Worm (Caenorhabditis elegans) whole organism, young adult: ENCODE data around the gene K06H7.8.

Experiments
- B0261.1 ChIP-seq: sonication (generic microtip); optimal IDR thresholded peaks from 2 replicates; lab custom pipeline; 2016; ENCODE audit warnings: mild to moderate bottlenecking, missing genetic modification characterization, moderate library complexity, missing compliant biosample characterization
- C06A6.2 ChIP-seq: fragments of 200-800 bp; sonication (Bioruptor generic); conservative IDR thresholded peaks from 2 replicates; pipeline ENCODE4 v1.3.6; 2022; ENCODE audit warnings: missing genetic modification characterization, missing compliant biosample characterization
- C17E4.6 ChIP-seq: fragments of 200-800 bp; sonication (Bioruptor generic); IDR thresholded peaks from 2 replicates; pipeline ENCODE4 v1.3.6; 2022; ENCODE audit warnings: missing genetic modification reagents, missing genetic modification characterization, missing compliant biosample characterization
- F23B12.7 ChIP-seq: sonication (generic microtip); optimal IDR thresholded peaks from 2 replicates; lab custom pipeline; 2017; ENCODE audit warnings: missing genetic modification characterization, mild to moderate bottlenecking, missing compliant biosample characterization, antibody characterized with exemption, moderate library complexity; ENCODE audit not compliant: insufficient read depth
- F52B5.7 ChIP-seq: sonication (generic microtip); optimal IDR thresholded peaks from 2 replicates; lab custom pipeline; 2016; ENCODE audit warnings: mild to moderate bottlenecking, missing genetic modification characterization, missing compliant biosample characterization
- F57C9.4 ChIP-seq: sonication (generic microtip); optimal IDR thresholded peaks from 2 replicates; lab custom pipeline; 2017; ENCODE audit warnings: mild to moderate bottlenecking, missing genetic modification characterization, missing compliant biosample characterization
- K12H6.12 ChIP-seq: fragments of 200-800 bp; sonication (Bioruptor generic); optimal IDR thresholded peaks from 2 replicates; lab custom pipeline; 2018; ENCODE audit warnings: mild to moderate bottlenecking, missing genetic modification characterization, missing compliant biosample characterization
- ama-1 ChIP-seq, 3 experiments: fragments of 150-350 bp in 1 of 3; sonication (generic microtip) in 2 of 3; optimal IDR thresholded peaks; 2 replicates each; lab custom pipeline; 2014 to 2018; ENCODE audit warnings: missing biosample characterization in 2 of 3, missing genetic modification characterization in 2 of 3, missing genetic modification reagents in 2 of 3
- athp-1 ChIP-seq: sonication (generic microtip); optimal IDR thresholded peaks from 2 replicates; lab custom pipeline; 2017; ENCODE audit warnings: mild to moderate bottlenecking, missing genetic modification characterization, missing compliant biosample characterization
- attf-5 ChIP-seq: fragments of 200-800 bp; sonication (Bioruptor generic); optimal IDR thresholded peaks from 2 replicates; lab custom pipeline; 2018; ENCODE audit warnings: mild to moderate bottlenecking, missing genetic modification characterization, missing compliant biosample characterization
- bed-2 ChIP-seq: fragments of 200-800 bp; sonication (Bioruptor generic); IDR thresholded peaks from 2 replicates; pipeline ENCODE4 v1.3.6; 2022; ENCODE audit warnings: missing genetic modification reagents, missing genetic modification characterization, missing compliant biosample characterization
- ceh-79 ChIP-seq: sonication (generic microtip); optimal IDR thresholded peaks from 2 replicates; lab custom pipeline; 2017; ENCODE audit warnings: mild to moderate bottlenecking, missing genetic modification characterization, missing compliant biosample characterization
- die-1 ChIP-seq: sonication (generic microtip); optimal IDR thresholded peaks from 2 replicates; lab custom pipeline; 2016; ENCODE audit warnings: missing genotype, mild to moderate bottlenecking, missing genetic modification characterization, missing compliant biosample characterization
- dox-1 ChIP-seq: fragments of 200-800 bp; sonication (Bioruptor generic); IDR thresholded peaks from 2 replicates; pipeline ENCODE4 v1.3.6; 2022; ENCODE audit warnings: missing genetic modification reagents, missing genetic modification characterization, missing compliant biosample characterization
- egl-44 ChIP-seq: fragments of 200-800 bp; sonication (Bioruptor generic); IDR thresholded peaks from 2 replicates; pipeline ENCODE4 v1.3.6; 2022; ENCODE audit warnings: missing genetic modification reagents, missing genetic modification characterization, missing compliant biosample characterization
- gei-17 ChIP-seq: fragments of 200-800 bp; sonication (Bioruptor generic); optimal IDR thresholded peaks from 2 replicates; lab custom pipeline; 2018; ENCODE audit warnings: mild to moderate bottlenecking, missing genetic modification characterization, missing compliant biosample characterization
- him-1 ChIP-seq: sonication (generic microtip); optimal IDR thresholded peaks from 2 replicates; lab custom pipeline; 2016; ENCODE audit warnings: missing genotype, missing genetic modification reagents, missing genetic modification characterization, missing compliant biosample characterization
- hlh-26 ChIP-seq: fragments of 200-800 bp; sonication (Bioruptor generic); conservative IDR thresholded peaks from 2 replicates; pipeline ENCODE4 v1.3.6; 2022; ENCODE audit warnings: missing genetic modification reagents, missing genetic modification characterization, missing compliant biosample characterization
- hsf-1 ChIP-seq: fragments of 200-800 bp; sonication (Bioruptor generic); IDR thresholded peaks from 2 replicates; pipeline ENCODE4 v1.3.6; 2022; ENCODE audit warnings: missing genetic modification reagents, missing genetic modification characterization, missing compliant biosample characterization
- lag-1 ChIP-seq: fragments of 200-800 bp; sonication (Bioruptor generic); IDR thresholded peaks from 2 replicates; pipeline ENCODE4 v1.3.6; 2022; ENCODE audit warnings: missing genetic modification reagents, missing genetic modification characterization, missing compliant biosample characterization
- lin-26 ChIP-seq: fragments of 200-800 bp; sonication (Bioruptor generic); IDR thresholded peaks from 2 replicates; pipeline ENCODE4 v1.3.6; 2022; ENCODE audit warnings: missing genetic modification reagents, missing genetic modification characterization, missing compliant biosample characterization
- lin-35 ChIP-seq, 3 experiments: fragments of 150-350 bp in 2 of 3; sonication (generic microtip) in 1 of 3; optimal IDR thresholded peaks; 2 replicates each; lab custom pipeline; 2014 to 2018; ENCODE audit warnings: missing biosample characterization in 3 of 3, missing genetic modification characterization in 3 of 3, missing genetic modification reagents in 3 of 3
- lsy-27 ChIP-seq: sonication (generic microtip); optimal IDR thresholded peaks from 2 replicates; lab custom pipeline; 2017; ENCODE audit warnings: missing genetic modification characterization, mild to moderate bottlenecking, missing compliant biosample characterization, antibody characterized with exemption, missing genotype, borderline replicate concordance; ENCODE audit not compliant: insufficient read depth
- mcd-1 ChIP-seq: fragments of 200-800 bp; sonication (Bioruptor generic); IDR thresholded peaks from 2 replicates; pipeline ENCODE4 v1.3.6; 2022; ENCODE audit warnings: missing genetic modification reagents, missing genetic modification characterization, missing compliant biosample characterization
- nfyb-1 ChIP-seq: fragments of 200-800 bp; sonication (Bioruptor generic); IDR thresholded peaks from 2 replicates; pipeline ENCODE4 v1.3.6; 2022; ENCODE audit warnings: missing genetic modification reagents, missing genetic modification characterization, missing compliant biosample characterization
- nhr-120 ChIP-seq: fragments of 200-800 bp; sonication (Bioruptor generic); IDR thresholded peaks from 2 replicates; pipeline ENCODE4 v1.3.6; 2022; ENCODE audit warnings: missing genetic modification characterization, missing compliant biosample characterization
- nhr-80 ChIP-seq: sonication (generic microtip); optimal IDR thresholded peaks from 2 replicates; lab custom pipeline; 2016; ENCODE audit warnings: missing genetic modification characterization, missing compliant biosample characterization
- pha-4 ChIP-seq: fragments of 150-350 bp; sonication (generic microtip); optimal IDR thresholded peaks from 2 replicates; lab custom pipeline; 2014; ENCODE audit warnings: missing biosample characterization, missing genetic modification reagents, missing genetic modification characterization
- rcor-1 ChIP-seq: fragments of 200-800 bp; sonication (Bioruptor generic); IDR thresholded peaks from 2 replicates; pipeline ENCODE4 v1.3.6; 2022; ENCODE audit warnings: missing genetic modification reagents, missing genetic modification characterization, missing compliant biosample characterization
- rec-8 ChIP-seq, 2 experiments: sonication (generic microtip); optimal IDR thresholded peaks; 2 replicates each; lab custom pipeline; 2016; ENCODE audit warnings: mild to moderate bottlenecking in 2 of 2, missing genetic modification characterization in 2 of 2, missing genetic modification reagents in 2 of 2, missing genotype in 2 of 2, missing biosample characterization in 1 of 2, missing compliant biosample characterization in 1 of 2, moderate library complexity in 1 of 2
- repo-1 ChIP-seq: sonication (generic microtip); optimal IDR thresholded peaks from 2 replicates; lab custom pipeline; 2017; ENCODE audit warnings: mild to moderate bottlenecking, missing genetic modification characterization, missing compliant biosample characterization
- somi-1 ChIP-seq: fragments of 200-800 bp; sonication (Bioruptor generic); optimal IDR thresholded peaks from 2 replicates; lab custom pipeline; 2018; ENCODE audit warnings: mild to moderate bottlenecking, missing genetic modification characterization, missing compliant biosample characterization
- tbp1 ChIP-seq: fragments of 200-800 bp; sonication (Bioruptor generic); optimal IDR thresholded peaks from 2 replicates; lab custom pipeline; 2018; ENCODE audit warnings: mild to moderate bottlenecking, missing genetic modification characterization, missing compliant biosample characterization
- tbx-9 ChIP-seq: sonication (generic microtip); optimal IDR thresholded peaks from 2 replicates; lab custom pipeline; 2016; ENCODE audit warnings: borderline replicate concordance, missing genetic modification characterization, inconsistent platforms, missing compliant biosample characterization
- xnd-1 ChIP-seq: sonication (generic microtip); optimal IDR thresholded peaks from 2 replicates; lab custom pipeline; 2016; ENCODE audit warnings: missing genotype, missing genetic modification reagents, missing genetic modification characterization, missing compliant biosample characterization
- zfh-2 ChIP-seq: fragments of 200-800 bp; sonication (Bioruptor generic); conservative IDR thresholded peaks from 2 replicates; pipeline ENCODE4 v1.3.6; 2022; ENCODE audit warnings: missing genetic modification reagents, missing genetic modification characterization, missing compliant biosample characterization
- ztf-3 ChIP-seq: fragments of 200-800 bp; sonication (Bioruptor generic); optimal IDR thresholded peaks from 2 replicates; lab custom pipeline; 2018; ENCODE audit warnings: mild to moderate bottlenecking, missing genetic modification characterization, missing compliant biosample characterization
- ztf-6 ChIP-seq: fragments of 200-800 bp; sonication (Bioruptor generic); IDR thresholded peaks from 2 replicates; pipeline ENCODE4 v1.3.6; 2022; ENCODE audit warnings: missing genetic modification reagents, missing genetic modification characterization, missing compliant biosample characterization

The K06H7.8 gene

ce11 chrIII:8069206-8069605 lies 28.8 kb downstream of the K06H7.8 start (continued):
- TF ChIP-seq rcor-1 (GFP tag; lab: Robert Waterston, UW) = no peak
- TF ChIP-seq xnd-1 (tag; lab: Kevin White, UChicago) = no peak
- 0 out of 2 replicates have a peak, but pooled peaks have one; percentile 70 for TF ChIP-seq nfyb-1 (GFP tag; lab: Robert Waterston, UW)
- TF ChIP-seq somi-1 (GFP tag; lab: Kevin White, UChicago) = no peak
- TF ChIP-seq hsf-1 (GFP tag; lab: Robert Waterston, UW) = no peak
- peak; percentile 65 for TF ChIP-seq die-1
- TF ChIP-seq zfh-2 = no peak
- no peak for TF ChIP-seq nhr-120 (GFP tag; lab: Robert Waterston, UW)
- peak; percentile 58 for TF ChIP-seq him-1 (tag; lab: Kevin White, UChicago)
- TF ChIP-seq tbp1 (GFP tag; lab: Kevin White, UChicago) = peak; percentile 92
- TF ChIP-seq bed-2 (GFP tag; lab: Robert Waterston, UW) = no peak
- TF ChIP-seq K12H6.12 (tag; lab: Kevin White, UChicago) = no peak
- TF ChIP-seq dox-1 (GFP tag; lab: Robert Waterston, UW) = no peak
- TF ChIP-seq mcd-1 = no peak
- TF ChIP-seq F23B12.7 (tag; lab: Kevin White, UChicago) = peak; percentile 58
- TF ChIP-seq lsy-27 = no peak
- peak; percentile 76 for TF ChIP-seq lin-26 (GFP tag; lab: Robert Waterston, UW)
- TF ChIP-seq C06A6.2 (GFP tag; lab: Robert Waterston, UW) = no peak

- TF ChIP-seq B0261.1 (tag; lab: Kevin White, UChicago) (no peak), athp-1 (tag; lab: Kevin White, UChicago) (no peak), repo-1 (tag; lab: Kevin White, UChicago) (no peak), pha-4 (tag; lab: Kevin White, UChicago) (no peak), lin-35 (GFP tag; optimal IDR thresholded peaks at IDR 0.05; lab: Kevin White, UChicago) (no peak), tbp1 (GFP tag; lab: Kevin White, UChicago) (no peak), C17E4.6 (GFP tag; lab: Robert Waterston, UW) (no peak), ama-1 (optimal IDR thresholded peaks at IDR 0.05; lab: Kevin White, UChicago) (no peak), ama-1 (GFP tag; optimal IDR thresholded peaks at IDR 0.05; lab: Kevin White, UChicago) (no peak), somi-1 (GFP tag; lab: Kevin White, UChicago) (no peak), F23B12.7 (tag; lab: Kevin White, UChicago) (no peak)
Measured at ce11 chrIII:8067798-8068197, 30.2 kb downstream of the K06H7.8 start.

ce11 chrIII:8066989-8067388 lies 31.0 kb downstream of the K06H7.8 start, which contains the start of gene pros-1:
pros-1 (plus strand) TSS chrIII:8067289.
- no peak for TF ChIP-seq nhr-80 (tag; lab: Kevin White, UChicago)
- TF ChIP-seq hlh-26 (GFP tag; lab: Robert Waterston, UW) = no peak

- TF ChIP-seq attf-5 = no peak
- TF ChIP-seq mcd-1 = no peak
- TF ChIP-seq egl-44 = no peak
- no peak for TF ChIP-seq rec-8 (tag; optimal IDR thresholded peaks at IDR 0.05; lab: Kevin White, UChicago)
- TF ChIP-seq ztf-3 (GFP tag; lab: Kevin White, UChicago) = no peak
- no peak for TF ChIP-seq ztf-6 (GFP tag; lab: Robert Waterston, UW)
- TF ChIP-seq nhr-120 (GFP tag; lab: Robert Waterston, UW) = no peak
- TF ChIP-seq F57C9.4 (tag; lab: Kevin White, UChicago) = no peak
- TF ChIP-seq dox-1 (GFP tag; lab: Robert Waterston, UW) = no peak
- TF ChIP-seq tbx-9 (tag; lab: Kevin White, UChicago) = no peak
- no peak for TF ChIP-seq lag-1
- TF ChIP-seq gei-17 (GFP tag; lab: Kevin White, UChicago) = no peak
- TF ChIP-seq ceh-79 (tag; lab: Kevin White, UChicago) = no peak
- no peak for TF ChIP-seq F52B5.7
Measured at ce11 chrIII:8065101-8065500, 32.9 kb downstream of the K06H7.8 start.
